Fruit fly (Drosophila melanogaster) whole organism, wandering third instar larva: ENCODE data around the gene CG33648.

ENCODE experiments used
- GATAd ChIP-seq: sonication (Bioruptor generic); optimal IDR thresholded peaks from 2 replicates; lab custom pipeline; 2016; ENCODE audit warnings: missing biosample characterization, missing genetic modification characterization
- br ChIP-seq: fragments of 200-800 bp; sonication (Bioruptor generic); optimal IDR thresholded peaks from 2 replicates; lab custom pipeline; 2016; ENCODE audit warnings: missing biosample characterization, missing genetic modification characterization
- foxo ChIP-seq, 2 experiments: fragments of 200-800 bp; sonication (Bioruptor generic); optimal IDR thresholded peaks; 2 replicates in 1 of 2; 3 replicates in 1 of 2; lab custom pipeline; 2016 to 2017; ENCODE audit warnings: missing biosample characterization in 2 of 2, missing genetic modification characterization in 2 of 2
- fru ChIP-seq: fragments of 200-800 bp; sonication (Bioruptor generic); optimal IDR thresholded peaks from 3 replicates; lab custom pipeline; 2016; ENCODE audit warnings: missing biosample characterization, mild to moderate bottlenecking, missing genetic modification characterization
- psq ChIP-seq: fragments of 200-800 bp; sonication (Bioruptor generic); optimal IDR thresholded peaks from 3 replicates; lab custom pipeline; 2017; ENCODE audit warnings: missing biosample characterization, mild to moderate bottlenecking, missing genetic modification characterization, moderate library complexity
- rgr ChIP-seq: fragments of 200-800 bp; sonication (Bioruptor generic); optimal IDR thresholded peaks from 3 replicates; lab custom pipeline; 2016; ENCODE audit warnings: missing biosample characterization, mild to moderate bottlenecking, missing genetic modification characterization
- woc ChIP-seq: sonication (Bioruptor generic); optimal IDR thresholded peaks from 2 replicates; lab custom pipeline; 2016; ENCODE audit warnings: missing biosample characterization, mild to moderate bottlenecking, missing genetic modification characterization

- no peak for TF ChIP-seq fru
- TF ChIP-seq br: no peak
- TF ChIP-seq woc: no peak
- TF ChIP-seq GATAd (GFP tag; lab: Kevin White, UChicago): no peak
- TF ChIP-seq foxo (GFP tag; optimal IDR thresholded peaks at IDR 0.05; lab: Kevin White, UChicago): no peak
- TF ChIP-seq rgr (GFP tag; lab: Kevin White, UChicago): no peak
- no peak for TF ChIP-seq psq
These were observed 16.1 kb upstream of the CG33648 start for dm6 chr2L:14507997-14508396.
